Worm (Caenorhabditis elegans): Measurements from ENCODE around the gene ugt-18.

ce11 chrV:12835388-12835787, 15.3 kb downstream of the ugt-18 start, which contains the start of gene C44H9.4:
- TF ChIP-seq madf-2 (tag; optimal IDR thresholded peaks at IDR 0.05), result no peak
- no peak for TF ChIP-seq ceh-9 (tag; optimal IDR thresholded peaks at IDR 0.05)
- no peak for TF ChIP-seq lim-6 (tag; optimal IDR thresholded peaks at IDR 0.05)
- no peak for TF ChIP-seq hlh-8 (tag; optimal IDR thresholded peaks at IDR 0.05)
- TF ChIP-seq hlh-30 (tag; optimal IDR thresholded peaks at IDR 0.05; ENCODE audit: insufficient read depth), result no peak
- TF ChIP-seq ceh-24 (tag; optimal IDR thresholded peaks at IDR 0.05), result no peak
- no peak for TF ChIP-seq ceh-2 (tag; optimal IDR thresholded peaks at IDR 0.05)
- TF ChIP-seq ama-1 (optimal IDR thresholded peaks at IDR 0.05), result no peak
- TF ChIP-seq ref-2 (tag; optimal IDR thresholded peaks at IDR 0.05), result no peak
- no peak for TF ChIP-seq F13H6.1 (tag; optimal IDR thresholded peaks at IDR 0.05)
- no peak for TF ChIP-seq ceh-45 (GFP tag; IDR thresholded peaks at IDR 0.05)
- no peak for TF ChIP-seq pat-9 (tag; optimal IDR thresholded peaks at IDR 0.05)
- no peak for TF ChIP-seq lin-11 (tag; optimal IDR thresholded peaks at IDR 0.05)

Data from whole organism, late embryonic.